Worm (Caenorhabditis elegans) whole organism, young adult: ENCODE data around the gene hrpa-1.

Source experiments
- B0336.3 ChIP-seq: fragments of 200-800 bp; sonication (Bioruptor generic); IDR thresholded peaks from 2 replicates; pipeline ENCODE4 v1.3.6; 2022; ENCODE audit warnings: missing genetic modification characterization, missing compliant biosample characterization
- C06A6.2 ChIP-seq: fragments of 200-800 bp; sonication (Bioruptor generic); conservative IDR thresholded peaks from 2 replicates; pipeline ENCODE4 v1.3.6; 2022; ENCODE audit warnings: missing genetic modification characterization, missing compliant biosample characterization
- D2030.7 ChIP-seq: fragments of 200-800 bp; sonication (Bioruptor generic); IDR thresholded peaks from 2 replicates; pipeline ENCODE4 v1.3.6; 2022; ENCODE audit warnings: missing genetic modification reagents, missing genetic modification characterization, missing compliant biosample characterization
- F22D6.2 ChIP-seq: sonication (generic microtip); optimal IDR thresholded peaks from 2 replicates; lab custom pipeline; 2016; ENCODE audit warnings: mild to moderate bottlenecking, missing genetic modification characterization, missing compliant biosample characterization
- F55B11.4 ChIP-seq: sonication (generic microtip); optimal IDR thresholded peaks from 2 replicates; lab custom pipeline; 2016; ENCODE audit warnings: missing compliant biosample characterization, missing genetic modification characterization, borderline replicate concordance; ENCODE audit not compliant: insufficient read depth
- F57C9.4 ChIP-seq: sonication (generic microtip); optimal IDR thresholded peaks from 2 replicates; lab custom pipeline; 2017; ENCODE audit warnings: mild to moderate bottlenecking, missing genetic modification characterization, missing compliant biosample characterization
- K11D2.4 ChIP-seq: fragments of 200-800 bp; sonication (Bioruptor generic); IDR thresholded peaks from 2 replicates; pipeline ENCODE4 v1.3.6; 2022; ENCODE audit warnings: missing genetic modification reagents, missing genetic modification characterization, missing compliant biosample characterization
- K12H6.12 ChIP-seq: fragments of 200-800 bp; sonication (Bioruptor generic); optimal IDR thresholded peaks from 2 replicates; lab custom pipeline; 2018; ENCODE audit warnings: mild to moderate bottlenecking, missing genetic modification characterization, missing compliant biosample characterization
- Y53F4B.3 ChIP-seq: fragments of 200-800 bp; sonication (Bioruptor generic); IDR thresholded peaks from 2 replicates; pipeline ENCODE4 v1.3.6; 2022; ENCODE audit warnings: missing genetic modification reagents, missing genetic modification characterization, missing compliant biosample characterization
- ZK185.1 ChIP-seq: sonication (generic microtip); optimal IDR thresholded peaks from 2 replicates; lab custom pipeline; 2016; ENCODE audit warnings: mild to moderate bottlenecking, missing genetic modification characterization, missing compliant biosample characterization; ENCODE audit not compliant: poor library complexity, severe bottlenecking
- aptf-3 ChIP-seq: fragments of 200-800 bp; sonication (Bioruptor generic); IDR thresholded peaks from 2 replicates; pipeline ENCODE4 v1.3.6; 2022; ENCODE audit warnings: missing genetic modification characterization, missing compliant biosample characterization
- attf-5 ChIP-seq: fragments of 200-800 bp; sonication (Bioruptor generic); optimal IDR thresholded peaks from 2 replicates; lab custom pipeline; 2018; ENCODE audit warnings: mild to moderate bottlenecking, missing genetic modification characterization, missing compliant biosample characterization
- bed-1 ChIP-seq: fragments of 200-800 bp; sonication (Bioruptor generic); IDR thresholded peaks from 2 replicates; pipeline ENCODE4 v1.3.6; 2022; ENCODE audit warnings: missing genetic modification reagents, missing genetic modification characterization, missing compliant biosample characterization
- ceh-27 ChIP-seq: fragments of 200-800 bp; sonication (Bioruptor generic); optimal IDR thresholded peaks from 2 replicates; lab custom pipeline; 2018; ENCODE audit warnings: mild to moderate bottlenecking, missing genetic modification characterization, moderate library complexity, missing compliant biosample characterization
- ceh-58 ChIP-seq: fragments of 200-800 bp; sonication (Bioruptor generic); IDR thresholded peaks from 2 replicates; pipeline ENCODE4 v1.3.6; 2022; ENCODE audit warnings: missing genetic modification characterization, missing compliant biosample characterization
- chd-7 ChIP-seq: sonication (generic microtip); optimal IDR thresholded peaks from 2 replicates; lab custom pipeline; 2016; ENCODE audit warnings: mild to moderate bottlenecking, missing genetic modification characterization, moderate library complexity, missing compliant biosample characterization
- egl-18 ChIP-seq: fragments of 200-800 bp; sonication (Bioruptor generic); IDR thresholded peaks from 2 replicates; pipeline ENCODE4 v1.3.6; 2022; ENCODE audit warnings: missing genetic modification reagents, missing genetic modification characterization, missing compliant biosample characterization
- egrh-3 ChIP-seq: fragments of 200-800 bp; sonication (Bioruptor generic); IDR thresholded peaks from 2 replicates; pipeline ENCODE4 v1.3.6; 2022; ENCODE audit warnings: missing genetic modification reagents, missing genetic modification characterization, missing compliant biosample characterization
- gei-17 ChIP-seq: fragments of 200-800 bp; sonication (Bioruptor generic); optimal IDR thresholded peaks from 2 replicates; lab custom pipeline; 2018; ENCODE audit warnings: mild to moderate bottlenecking, missing genetic modification characterization, missing compliant biosample characterization
- hlh-12 ChIP-seq: sonication (generic microtip); optimal IDR thresholded peaks from 2 replicates; lab custom pipeline; 2016; ENCODE audit warnings: missing genetic modification characterization, missing compliant biosample characterization
- hmg-1.2 ChIP-seq: fragments of 200-800 bp; sonication (Bioruptor generic); IDR thresholded peaks from 2 replicates; pipeline ENCODE4 v1.3.6; 2022; ENCODE audit warnings: missing genetic modification reagents, missing genetic modification characterization, missing compliant biosample characterization
- hmg-20 ChIP-seq: fragments of 200-800 bp; sonication (Bioruptor generic); IDR thresholded peaks from 2 replicates; pipeline ENCODE4 v1.3.6; 2022; ENCODE audit warnings: missing genetic modification reagents, missing genetic modification characterization, missing compliant biosample characterization
- hsf-1 ChIP-seq: fragments of 200-800 bp; sonication (Bioruptor generic); IDR thresholded peaks from 2 replicates; pipeline ENCODE4 v1.3.6; 2022; ENCODE audit warnings: missing genetic modification reagents, missing genetic modification characterization, missing compliant biosample characterization
- let-607 ChIP-seq, 2 experiments: fragments of 200-800 bp in 1 of 2; sonication (Bioruptor generic) in 1 of 2; sonication (generic microtip) in 1 of 2; optimal IDR thresholded peaks; 2 replicates each; lab custom pipeline; 2016 to 2018; ENCODE audit warnings: mild to moderate bottlenecking in 2 of 2, missing compliant biosample characterization in 2 of 2, missing genetic modification characterization in 2 of 2, moderate library complexity in 2 of 2, missing genotype in 1 of 2
- lin-35 ChIP-seq, 3 experiments: fragments of 150-350 bp in 2 of 3; sonication (generic microtip) in 1 of 3; optimal IDR thresholded peaks; 2 replicates each; lab custom pipeline; 2014 to 2018; ENCODE audit warnings: missing biosample characterization in 3 of 3, missing genetic modification characterization in 3 of 3, missing genetic modification reagents in 3 of 3
- lin-54 ChIP-seq: fragments of 200-800 bp; sonication (Bioruptor generic); optimal IDR thresholded peaks from 2 replicates; lab custom pipeline; 2018; ENCODE audit warnings: mild to moderate bottlenecking, missing genetic modification characterization, missing compliant biosample characterization
- madf-10 ChIP-seq: sonication (generic microtip); optimal IDR thresholded peaks from 2 replicates; lab custom pipeline; 2016; ENCODE audit warnings: mild to moderate bottlenecking, missing genetic modification characterization, missing compliant biosample characterization
- madf-8 ChIP-seq: fragments of 200-800 bp; sonication (Bioruptor generic); conservative IDR thresholded peaks from 2 replicates; pipeline ENCODE4 v1.3.6; 2022; ENCODE audit warnings: missing genetic modification reagents, missing genetic modification characterization, missing compliant biosample characterization
- mxl-1 ChIP-seq: sonication (generic microtip); optimal IDR thresholded peaks from 2 replicates; lab custom pipeline; 2016; ENCODE audit warnings: missing genetic modification characterization, missing compliant biosample characterization
- pbrm-1 ChIP-seq: fragments of 200-800 bp; sonication (Bioruptor generic); IDR thresholded peaks from 2 replicates; pipeline ENCODE4 v1.3.6; 2022; ENCODE audit warnings: missing genetic modification reagents, missing genetic modification characterization, missing compliant biosample characterization
- rcor-1 ChIP-seq: fragments of 200-800 bp; sonication (Bioruptor generic); IDR thresholded peaks from 2 replicates; pipeline ENCODE4 v1.3.6; 2022; ENCODE audit warnings: missing genetic modification reagents, missing genetic modification characterization, missing compliant biosample characterization
- repo-1 ChIP-seq: sonication (generic microtip); optimal IDR thresholded peaks from 2 replicates; lab custom pipeline; 2017; ENCODE audit warnings: mild to moderate bottlenecking, missing genetic modification characterization, missing compliant biosample characterization
- sdz-38 ChIP-seq: sonication (generic microtip); optimal IDR thresholded peaks from 2 replicates; lab custom pipeline; 2016; ENCODE audit warnings: missing genotype, missing genetic modification characterization, missing compliant biosample characterization
- snpc-1.3 ChIP-seq: sonication (generic microtip); optimal IDR thresholded peaks from 2 replicates; lab custom pipeline; 2017; ENCODE audit warnings: missing genetic modification characterization, mild to moderate bottlenecking, missing compliant biosample characterization, antibody characterized with exemption, moderate library complexity, missing genotype, missing genetic modification reagents; ENCODE audit not compliant: insufficient read depth
- tlf-1 ChIP-seq: fragments of 200-800 bp; sonication (Bioruptor generic); optimal IDR thresholded peaks from 2 replicates; lab custom pipeline; 2018; ENCODE audit warnings: mild to moderate bottlenecking, missing genetic modification characterization, missing compliant biosample characterization
- xnd-1 ChIP-seq: sonication (generic microtip); optimal IDR thresholded peaks from 2 replicates; lab custom pipeline; 2016; ENCODE audit warnings: missing genotype, missing genetic modification reagents, missing genetic modification characterization, missing compliant biosample characterization
- ztf-18 ChIP-seq: sonication (generic microtip); optimal IDR thresholded peaks from 2 replicates; lab custom pipeline; 2016; ENCODE audit warnings: missing genotype, mild to moderate bottlenecking, missing genetic modification characterization, missing compliant biosample characterization
- ztf-25 ChIP-seq: fragments of 200-800 bp; sonication (Bioruptor generic); IDR thresholded peaks from 2 replicates; pipeline ENCODE4 v1.3.6; 2022; ENCODE audit warnings: missing genetic modification reagents, missing genetic modification characterization, missing compliant biosample characterization
- ztf-26 ChIP-seq: sonication (generic microtip); optimal IDR thresholded peaks from 2 replicates; lab custom pipeline; 2017; ENCODE audit warnings: missing genetic modification characterization, missing compliant biosample characterization

Gene hrpa-1

ce11 chrIV:3382338-3382907, 43.8 kb upstream of the hrpa-1 start, which contains the start of gene B0546.3 (continued):
- no peak for TF ChIP-seq D2030.7 (GFP tag; lab: Robert Waterston, UW)
- TF ChIP-seq let-607 (tag; optimal IDR thresholded peaks at IDR 0.05; lab: Kevin White, UChicago), result no peak
- TF ChIP-seq chd-7 (tag; lab: Kevin White, UChicago), result peak; percentile 39
- no peak for TF ChIP-seq gei-17 (GFP tag; lab: Kevin White, UChicago)
- no peak for TF ChIP-seq hmg-1.2 (GFP tag; lab: Robert Waterston, UW)
- TF ChIP-seq pbrm-1, result no peak
- no peak for TF ChIP-seq lin-35 (GFP tag; optimal IDR thresholded peaks at IDR 0.05; lab: Kevin White, UChicago)
- TF ChIP-seq ztf-25 (GFP tag; lab: Robert Waterston, UW), result no peak
- TF ChIP-seq attf-5 (GFP tag; lab: Kevin White, UChicago), result no peak
- no peak for TF ChIP-seq rcor-1 (GFP tag; lab: Robert Waterston, UW)
- no peak for TF ChIP-seq egl-18 (GFP tag; lab: Robert Waterston, UW)
- TF ChIP-seq mxl-1 (tag; lab: Kevin White, UChicago), result no peak
- no peak for TF ChIP-seq snpc-1.3 (tag; lab: Kevin White, UChicago)
- TF ChIP-seq hlh-12 (tag; lab: Kevin White, UChicago), result no peak
- TF ChIP-seq ZK185.1 (tag; lab: Kevin White, UChicago), result no peak
- TF ChIP-seq F55B11.4 (tag; lab: Kevin White, UChicago), result no peak
- no peak for TF ChIP-seq lin-54 (GFP tag; lab: Kevin White, UChicago)
- TF ChIP-seq aptf-3 (GFP tag; lab: Robert Waterston, UW), result no peak
- TF ChIP-seq tlf-1 (GFP tag; lab: Kevin White, UChicago), result no peak
- TF ChIP-seq repo-1 (tag; lab: Kevin White, UChicago), result peak; percentile 54
- TF ChIP-seq egrh-3 (GFP tag; lab: Robert Waterston, UW), result no peak
- no peak for TF ChIP-seq sdz-38 (tag; lab: Kevin White, UChicago)
- TF ChIP-seq C06A6.2 (GFP tag; lab: Robert Waterston, UW), result no peak
- no peak for TF ChIP-seq F22D6.2
- no peak for TF ChIP-seq K12H6.12 (tag; lab: Kevin White, UChicago)
- no peak for TF ChIP-seq madf-8 (GFP tag; lab: Robert Waterston, UW)
- TF ChIP-seq hmg-20 (GFP tag; lab: Robert Waterston, UW), result no peak
- no peak for TF ChIP-seq ceh-27 (GFP tag; lab: Kevin White, UChicago)
- TF ChIP-seq ztf-18 (tag; lab: Kevin White, UChicago), result no peak
- no peak for TF ChIP-seq madf-10 (tag; lab: Kevin White, UChicago)
- peak; percentile 63 for TF ChIP-seq ztf-26 (tag; lab: Kevin White, UChicago)
- TF ChIP-seq F57C9.4, result peak; percentile 59
- TF ChIP-seq xnd-1 (tag; lab: Kevin White, UChicago), result no peak
- TF ChIP-seq ceh-58 (GFP tag; lab: Robert Waterston, UW), result no peak
- TF ChIP-seq hsf-1 (GFP tag; lab: Robert Waterston, UW), result no peak
- no peak for TF ChIP-seq bed-1 (GFP tag; lab: Robert Waterston, UW)
- TF ChIP-seq K11D2.4 (GFP tag; lab: Robert Waterston, UW), result no peak
- 0 out of 2 replicates have a peak, but pooled peaks have one; percentile 29 for TF ChIP-seq B0336.3 (GFP tag; lab: Robert Waterston, UW)
- TF ChIP-seq Y53F4B.3, result no peak
